Fruit fly (Drosophila melanogaster): ENCODE results near the gene Osi23.

DNA sequence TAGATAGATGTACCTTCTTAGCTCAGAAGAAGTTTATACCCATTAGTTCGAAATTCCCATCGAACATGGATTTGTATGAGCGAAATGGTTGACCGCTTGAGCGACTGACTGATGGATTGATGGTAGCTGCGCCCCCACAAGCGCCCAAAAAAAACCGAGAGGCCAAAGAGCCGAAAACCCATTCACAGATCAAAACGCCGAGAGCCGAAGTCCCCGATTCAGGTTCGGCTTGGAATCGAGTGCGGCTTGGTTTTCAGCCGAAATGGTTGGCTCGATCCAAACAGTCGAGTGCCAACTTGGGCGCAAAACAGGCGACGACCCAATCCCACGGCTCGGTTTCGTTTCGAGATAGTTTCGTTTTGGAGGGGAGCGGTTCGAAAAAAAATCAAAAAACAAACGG, 15.3 kb upstream of the Osi23 start:
- TF ChIP-seq CG2875 (GFP tag; optimal IDR thresholded peaks at IDR 0.05), result no peak
- TF ChIP-seq Scr (GFP tag; IDR thresholded peaks at IDR 0.05; ENCODE audit: partially characterized antibody), result no peak
- no peak for TF ChIP-seq nerfin-2 (GFP tag; IDR thresholded peaks at IDR 0.05; ENCODE audit: partially characterized antibody)
- TF ChIP-seq CG2129 (GFP tag; IDR thresholded peaks at IDR 0.05; ENCODE audit: partially characterized antibody), result no peak
- no peak for TF ChIP-seq Neu2 (GFP tag; optimal IDR thresholded peaks at IDR 0.05; ENCODE audit: borderline replicate concordance)
- no peak for TF ChIP-seq CG17829 (tag; optimal IDR thresholded peaks at IDR 0.05)
- no peak for TF ChIP-seq CG14441 (GFP tag; IDR thresholded peaks at IDR 0.05)
- no peak for TF ChIP-seq CG9797 (GFP tag; optimal IDR thresholded peaks at IDR 0.05)
- no peak for TF ChIP-seq Sry-β (GFP tag; optimal IDR thresholded peaks at IDR 0.05)
- no peak for TF ChIP-seq Usf (GFP tag; optimal IDR thresholded peaks at IDR 0.05)

Data from whole organism, embryonic.